Worm (Caenorhabditis elegans) whole organism, young adult: Measurements from ENCODE around the gene F16G10.9.

ENCODE experiments used
- K12H6.12 ChIP-seq: fragments of 200-800 bp; sonication (Bioruptor generic); optimal IDR thresholded peaks from 2 replicates; lab custom pipeline; 2018; ENCODE audit warnings: mild to moderate bottlenecking, missing genetic modification characterization, missing compliant biosample characterization
- unc-62 ChIP-seq: fragments of 150-350 bp; optimal IDR thresholded peaks from 2 replicates; lab custom pipeline; 2014; ENCODE audit warnings: missing biosample characterization, missing genetic modification reagents, missing genetic modification characterization

ce11 chrII:2417889-2418288, 32.5 kb upstream of the F16G10.9 start, which contains the start of the genes F42G2.5 and F42G2.7:
- TF ChIP-seq K12H6.12 (tag; lab: Kevin White, UChicago) (no peak), unc-62 (GFP tag; lab: Kevin White, UChicago) (no peak)
